Fruit fly (Drosophila melanogaster): Measurements from ENCODE around the gene CG13622.

CG13622 gene

DNA sequence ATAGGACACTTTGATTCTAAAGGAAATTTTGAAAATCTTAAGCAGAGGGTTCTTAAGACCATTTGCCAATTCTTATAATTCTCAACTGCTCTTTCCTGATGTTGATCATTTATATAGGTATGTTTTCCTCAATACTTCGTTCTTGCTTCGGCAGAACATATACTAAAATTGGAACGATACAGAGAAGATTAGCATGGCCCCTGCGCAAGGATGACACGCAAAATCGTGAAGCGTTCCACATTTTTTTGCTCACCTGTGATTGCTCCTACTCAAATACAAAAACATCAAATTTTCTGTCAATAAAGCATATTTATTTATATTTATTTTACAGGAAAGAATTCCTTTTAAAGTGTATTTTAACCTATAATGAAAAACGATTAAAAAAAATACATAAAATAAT lies 33.1 kb upstream of the CG13622 start:
- TF ChIP-seq CG8478 (optimal IDR thresholded peaks at IDR 0.05) (no peak), CTCF (optimal IDR thresholded peaks at IDR 0.05) (no peak)

dm6 chr3R:24555932-24556331 lies 32.5 kb upstream of the CG13622 start:
- TF ChIP-seq CTCF (optimal IDR thresholded peaks at IDR 0.05) = no peak
- no peak for TF ChIP-seq CG8478 (optimal IDR thresholded peaks at IDR 0.05)

- TF ChIP-seq CTCF (optimal IDR thresholded peaks at IDR 0.05) = no peak
- no peak for TF ChIP-seq CG8478 (optimal IDR thresholded peaks at IDR 0.05)
Measured at dm6 chr3R:24555150-24555549, 31.7 kb upstream of the CG13622 start.

DNA sequence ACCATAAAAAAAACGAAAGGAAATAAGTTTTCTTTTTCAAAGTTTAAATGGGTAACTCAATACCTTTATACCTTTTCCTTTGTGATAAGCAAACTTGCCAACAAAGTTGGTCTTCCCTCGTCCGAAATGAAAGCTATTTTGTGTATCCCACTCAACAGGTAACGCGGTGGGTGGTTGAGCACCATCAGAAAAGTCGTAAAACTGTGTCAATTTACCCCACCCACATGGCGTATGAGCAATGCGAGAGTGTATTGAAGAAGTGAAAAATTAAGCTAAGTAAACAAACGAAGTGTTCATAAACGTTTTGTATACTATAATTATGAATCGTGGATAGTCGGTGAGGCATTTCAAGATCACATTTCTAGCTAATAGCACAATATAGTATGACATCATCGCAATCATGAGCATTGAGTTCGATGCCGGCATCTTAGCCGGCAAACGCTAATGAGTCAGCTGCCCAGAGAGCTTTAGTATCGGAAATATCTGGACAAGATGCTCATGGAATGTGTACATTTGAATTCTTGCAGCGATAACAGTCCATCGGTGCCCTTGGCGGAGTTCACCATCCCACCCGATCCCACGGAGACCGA lies 27.4 kb upstream of the CG13622 start:
- TF ChIP-seq CG8478 (optimal IDR thresholded peaks at IDR 0.05) (no peak), CTCF (optimal IDR thresholded peaks at IDR 0.05) (no peak)

DNA sequence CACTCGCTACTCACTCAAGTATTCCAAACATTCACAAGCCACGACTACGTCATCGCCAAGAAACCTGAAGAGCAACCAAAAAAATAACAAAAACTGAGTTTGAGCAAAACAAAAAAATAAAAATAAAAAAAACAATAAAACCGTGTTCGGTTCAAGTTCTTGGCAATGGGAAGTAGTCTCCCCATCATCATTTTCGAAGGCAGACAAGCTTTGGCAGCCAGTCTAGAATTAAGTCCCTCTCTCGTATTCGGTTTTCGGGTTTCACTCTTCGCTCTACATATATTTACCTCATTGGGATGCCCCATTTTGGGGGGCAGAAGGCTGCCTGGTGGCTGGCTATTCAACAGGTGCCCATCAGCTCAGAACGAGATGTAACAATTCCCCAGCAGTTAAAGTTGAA lies 26.4 kb upstream of the CG13622 start:
- TF ChIP-seq CTCF (optimal IDR thresholded peaks at IDR 0.05) (no peak), CG8478 (optimal IDR thresholded peaks at IDR 0.05) (no peak)

- TF ChIP-seq CG8478 (optimal IDR thresholded peaks at IDR 0.05) (no peak), CTCF (optimal IDR thresholded peaks at IDR 0.05) (no peak)
Measured at dm6 chr3R:24548832-24549231, 25.4 kb upstream of the CG13622 start.

- TF ChIP-seq CTCF (optimal IDR thresholded peaks at IDR 0.05) (no peak), CG8478 (optimal IDR thresholded peaks at IDR 0.05) (no peak)
Measured at dm6 chr3R:24548216-24548615, 24.7 kb upstream of the CG13622 start.

- TF ChIP-seq CG8478 (optimal IDR thresholded peaks at IDR 0.05) (no peak), CTCF (optimal IDR thresholded peaks at IDR 0.05) (no peak)
Measured at dm6 chr3R:24544388-24544787, 20.9 kb upstream of the CG13622 start, which contains the start of gene Esyt2. Gene Esyt2, plus strand, starts transcription at chr3R:24544719.

DNA sequence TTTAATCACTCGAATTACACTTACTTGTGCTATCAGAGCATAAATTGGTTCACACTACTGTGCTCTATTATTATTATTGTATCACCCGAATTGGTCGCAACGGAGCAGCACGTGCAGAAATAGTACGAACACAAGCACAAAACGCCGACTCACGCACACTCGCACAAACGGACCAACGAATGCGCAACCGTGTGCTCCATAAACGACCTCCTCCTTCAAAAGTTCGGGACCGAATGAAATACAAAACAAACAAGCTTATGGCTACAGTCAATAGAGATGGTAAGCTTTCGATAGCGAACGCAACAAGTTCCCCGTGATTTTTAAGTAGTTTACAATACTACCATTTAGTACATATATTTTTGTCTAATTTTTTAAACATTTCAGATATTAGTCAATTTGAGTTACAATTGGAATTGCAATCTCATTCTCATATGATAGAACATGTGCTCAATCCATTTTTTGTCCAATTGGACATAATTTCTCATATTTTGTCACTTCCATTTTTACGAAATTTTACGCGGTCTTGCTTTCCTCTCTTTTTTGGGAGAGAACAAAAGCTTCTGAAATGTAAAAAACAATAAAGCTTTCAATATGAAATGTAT lies 20.3 kb upstream of the CG13622 start, which contains the start of gene Cftr:
Cftr (minus strand) TSS at position 239 of the 602 bp plus-strand sequence.
- TF ChIP-seq CTCF (optimal IDR thresholded peaks at IDR 0.05) (no peak), CG8478 (optimal IDR thresholded peaks at IDR 0.05) (no peak)

DNA sequence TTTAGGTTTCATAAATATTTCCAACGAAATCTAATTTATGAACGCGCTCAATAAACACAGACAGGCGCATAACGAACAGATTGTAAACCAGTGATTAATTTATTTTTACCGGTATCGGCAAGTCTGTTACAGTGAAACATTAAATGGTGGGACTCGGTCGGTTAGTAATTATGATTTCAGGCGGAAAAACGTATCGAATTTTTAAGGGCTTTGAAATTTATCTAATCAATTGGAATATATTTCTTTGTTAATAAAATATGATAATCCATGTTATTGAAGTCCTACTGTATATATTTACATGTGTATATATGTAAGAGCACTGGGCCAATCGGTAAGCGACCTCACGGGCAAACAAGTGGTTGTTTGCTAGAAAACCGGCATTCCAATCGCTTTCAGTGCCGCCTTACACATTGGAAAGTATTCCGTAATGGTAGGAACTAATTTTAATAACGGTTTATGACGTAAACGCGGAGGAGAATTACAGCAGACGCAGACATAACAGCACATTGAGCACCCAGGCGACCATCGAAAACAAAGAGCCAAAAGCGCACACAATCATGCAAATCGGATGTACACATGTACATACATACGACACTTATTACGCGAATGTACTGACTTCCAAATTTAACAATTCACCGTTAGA lies 19.7 kb upstream of the CG13622 start:
- TF ChIP-seq CG8478 (optimal IDR thresholded peaks at IDR 0.05) (no peak), CTCF (optimal IDR thresholded peaks at IDR 0.05) (no peak)

dm6 chr3R:24530328-24530727 lies 6.8 kb upstream of the CG13622 start, which contains the start of the genes CG13623 and ana1:
Gene CG13623, minus strand, starts transcription at chr3R:24530558.
Gene ana1, plus strand, starts transcription at chr3R:24530576.
- no peak for TF ChIP-seq CG8478 (optimal IDR thresholded peaks at IDR 0.05)
- TF ChIP-seq CTCF (optimal IDR thresholded peaks at IDR 0.05) = no peak

dm6 chr3R:24527845-24528244 lies 4.4 kb upstream of the CG13622 start, which contains the start of gene CG6607:
Gene CG6607, plus strand, starts transcription at chr3R:24528047.
- TF ChIP-seq CG8478 (optimal IDR thresholded peaks at IDR 0.05) = no peak
- no peak for TF ChIP-seq CTCF (optimal IDR thresholded peaks at IDR 0.05)

DNA sequence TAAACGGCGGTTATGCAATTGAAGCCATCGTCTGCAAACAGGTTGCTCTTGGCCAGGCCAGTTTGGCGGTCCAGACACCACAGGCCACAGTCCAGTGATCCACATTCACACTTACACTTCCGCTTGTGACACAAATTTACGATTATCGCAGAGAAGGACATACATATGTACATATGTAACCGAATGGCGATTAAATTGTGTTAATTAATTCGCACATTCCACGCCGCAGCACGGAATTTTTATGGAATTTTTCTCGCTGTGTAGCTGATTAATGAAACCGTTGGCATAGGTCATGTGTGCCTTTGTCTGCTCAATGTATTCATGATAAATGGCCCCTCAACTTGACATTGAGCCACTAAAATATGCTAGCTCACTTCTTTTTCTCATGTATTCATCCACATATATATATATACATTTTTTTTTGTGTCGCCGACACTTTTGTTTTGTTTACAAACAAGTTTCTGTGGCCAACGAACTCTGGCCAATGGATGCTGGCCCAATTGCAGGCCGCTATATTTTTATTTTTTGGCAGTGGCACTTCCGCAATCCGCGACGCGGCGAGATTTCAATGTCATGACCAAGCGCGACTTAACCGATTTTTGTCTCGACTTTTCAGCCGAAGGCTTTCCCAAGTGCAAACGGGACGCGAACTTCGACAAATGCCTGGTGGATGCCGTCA lies 2.6 kb upstream of the CG13622 start:
- TF ChIP-seq CG8478 (optimal IDR thresholded peaks at IDR 0.05) (no peak), CTCF (optimal IDR thresholded peaks at IDR 0.05) (no peak)

DNA sequence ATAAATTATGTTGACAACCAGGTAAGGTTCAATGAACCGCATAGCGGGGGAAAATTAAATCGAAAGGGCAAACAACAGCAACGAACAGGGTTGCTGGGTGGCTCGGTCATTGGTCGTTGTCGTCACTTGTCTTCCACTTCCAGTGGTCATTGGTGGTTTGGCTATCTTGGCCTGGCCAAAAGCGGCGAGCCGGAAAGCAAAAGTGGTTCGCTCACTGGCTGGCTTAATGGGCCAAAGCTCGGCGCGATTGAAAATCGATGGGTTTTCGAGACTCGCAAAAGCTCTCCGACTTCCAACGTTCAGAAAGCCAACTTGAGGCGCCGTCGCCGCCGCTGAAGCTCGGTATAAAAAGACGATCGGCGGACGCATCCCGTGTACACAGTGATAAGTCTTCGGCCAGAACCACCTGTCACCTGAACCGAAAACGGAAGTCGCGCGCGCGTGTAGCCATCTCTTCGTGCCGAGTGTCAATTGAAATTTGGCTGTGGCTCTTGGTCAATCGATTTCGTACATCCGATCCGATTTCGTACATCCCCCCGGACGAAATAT lies 1.0 kb upstream of the CG13622 start, which contains the start of gene Jhbp12:
Jhbp12 (plus strand) TSS at position 369 of the 549 bp plus-strand sequence.
- no peak for TF ChIP-seq CG8478 (optimal IDR thresholded peaks at IDR 0.05)
- TF ChIP-seq CTCF (optimal IDR thresholded peaks at IDR 0.05) = no peak

DNA sequence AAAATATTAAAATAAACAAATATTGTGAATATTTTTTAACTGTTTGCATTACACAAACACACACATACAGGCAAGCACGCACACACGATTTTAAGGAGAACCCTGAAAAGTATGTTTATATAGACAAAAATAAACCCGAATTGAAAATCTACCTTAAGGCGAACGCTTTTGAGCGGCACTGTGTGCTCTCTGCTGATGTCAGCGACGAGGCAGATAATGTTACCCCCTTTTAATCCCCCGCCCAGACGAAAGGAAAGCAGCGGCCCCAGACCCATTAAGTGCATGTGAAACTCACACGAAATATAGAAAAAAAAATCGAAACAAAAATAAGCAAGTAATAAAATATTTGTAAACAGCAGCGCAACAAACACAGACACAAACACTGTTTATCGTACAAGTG lies 2.2 kb downstream of the CG13622 start:
- no peak for TF ChIP-seq CTCF (optimal IDR thresholded peaks at IDR 0.05)
- no peak for TF ChIP-seq CG8478 (optimal IDR thresholded peaks at IDR 0.05)

All from S2 (cell line).